Fruit fly (Drosophila melanogaster): ENCODE data around the gene CG4496.
A peak's percentile ranks its signal among the peaks of the same experiment; 100 is the strongest.

Gene CG4496

dm6 chr2L:7200168-7200567, 10.4 kb upstream of the CG4496 start (continued):
- TF ChIP-seq CG3032 (tag; optimal IDR thresholded peaks at IDR 0.05) = no peak
- no peak for TF ChIP-seq Lpt (GFP tag; optimal IDR thresholded peaks at IDR 0.05)
- TF ChIP-seq CG6792 (GFP tag; optimal IDR thresholded peaks at IDR 0.05) = no peak
- TF ChIP-seq CG4318 (GFP tag; optimal IDR thresholded peaks at IDR 0.05) = no peak
- no peak for TF ChIP-seq CG6854 (GFP tag; optimal IDR thresholded peaks at IDR 0.05)
- TF ChIP-seq CG6163 (GFP tag; IDR thresholded peaks at IDR 0.05) = no peak
- no peak for TF ChIP-seq Gug (GFP tag; IDR thresholded peaks at IDR 0.05)

dm6 chr2L:7199635-7200110, 9.9 kb upstream of the CG4496 start:
- TF ChIP-seq Sox15 (GFP tag; optimal IDR thresholded peaks at IDR 0.05) (no peak), Sox102F (GFP tag; optimal IDR thresholded peaks at IDR 0.05) (peak; percentile 42), Hr39 (GFP tag; optimal IDR thresholded peaks at IDR 0.05) (peak; percentile 41), CG10631 (GFP tag; optimal IDR thresholded peaks at IDR 0.05) (peak; percentile 42), CG1621 (tag; optimal IDR thresholded peaks at IDR 0.05) (peak; percentile 36), CG3919 (GFP tag; optimal IDR thresholded peaks at IDR 0.05) (peak; percentile 62), CG6808 (GFP tag; optimal IDR thresholded peaks at IDR 0.05) (peak; percentile 23), CG11294 (GFP tag; IDR thresholded peaks at IDR 0.05) (no peak), CG31627 (GFP tag; optimal IDR thresholded peaks at IDR 0.05) (peak; percentile 43), net (GFP tag; optimal IDR thresholded peaks at IDR 0.05) (peak; percentile 10), vri (GFP tag; optimal IDR thresholded peaks at IDR 0.05) (no peak), Met (GFP tag; optimal IDR thresholded peaks at IDR 0.05) (peak; percentile 63), CG9139 (GFP tag; optimal IDR thresholded peaks at IDR 0.05) (peak; percentile 17), Ets96B (tag; optimal IDR thresholded peaks at IDR 0.05) (peak; percentile 70), eg (GFP tag; IDR thresholded peaks at IDR 0.05) (peak; percentile 83), lz (GFP tag; optimal IDR thresholded peaks at IDR 0.05) (peak; percentile 2), OdsH (GFP tag; optimal IDR thresholded peaks at IDR 0.05) (peak; percentile 51), cyc (GFP tag; optimal IDR thresholded peaks at IDR 0.05) (peak; percentile 60), CG32006 (GFP tag; optimal IDR thresholded peaks at IDR 0.05) (peak; percentile 50), CG8632 (GFP tag; optimal IDR thresholded peaks at IDR 0.05) (peak; percentile 70), pdm3 (GFP tag; optimal IDR thresholded peaks at IDR 0.05) (peak; percentile 28), fkh (GFP tag; optimal IDR thresholded peaks at IDR 0.05) (no peak), CG15336 (GFP tag; IDR thresholded peaks at IDR 0.05) (peak; percentile 80), Smox (GFP tag; optimal IDR thresholded peaks at IDR 0.05) (peak; percentile 41), esn (GFP tag; optimal IDR thresholded peaks at IDR 0.05) (peak; percentile 69), CG11762 (GFP tag; optimal IDR thresholded peaks at IDR 0.05; ENCODE audit: insufficient read depth) (peak; percentile 4), Hr4 (GFP tag; optimal IDR thresholded peaks at IDR 0.05) (peak; percentile 52), Hr38 (GFP tag; optimal IDR thresholded peaks at IDR 0.05) (no peak), Eip78C (GFP tag) (peak; percentile 90), spab (GFP tag; optimal IDR thresholded peaks at IDR 0.05) (peak; percentile 28), CG6854 (GFP tag; optimal IDR thresholded peaks at IDR 0.05) (no peak), CG8319 (GFP tag; optimal IDR thresholded peaks at IDR 0.05) (peak; percentile 24), Eip93F (GFP tag; optimal IDR thresholded peaks at IDR 0.05) (no peak), CG11902 (GFP tag; optimal IDR thresholded peaks at IDR 0.05) (peak; percentile 10), CG4318 (GFP tag; optimal IDR thresholded peaks at IDR 0.05) (no peak), CG6276 (GFP tag; optimal IDR thresholded peaks at IDR 0.05) (peak; percentile 56), CG3032 (tag; optimal IDR thresholded peaks at IDR 0.05) (peak; percentile 52), salr (GFP tag; optimal IDR thresholded peaks at IDR 0.05) (no peak), dsx (GFP tag; optimal IDR thresholded peaks at IDR 0.05; ENCODE audit: poor library complexity, severe bottlenecking) (peak; percentile 50), Blimp-1 (GFP tag; optimal IDR thresholded peaks at IDR 0.05) (peak; percentile 38), CG6792 (GFP tag; optimal IDR thresholded peaks at IDR 0.05) (peak; percentile 51), fd85E (GFP tag; optimal IDR thresholded peaks at IDR 0.05) (no peak), acj6 (GFP tag; optimal IDR thresholded peaks at IDR 0.05) (peak; percentile 49), Sox14 (GFP tag; optimal IDR thresholded peaks at IDR 0.05) (peak; percentile 84), Lpt (GFP tag; optimal IDR thresholded peaks at IDR 0.05) (peak; percentile 49), CG6163 (GFP tag; IDR thresholded peaks at IDR 0.05) (peak; percentile 56), CG8119 (GFP tag; IDR thresholded peaks at IDR 0.05) (peak; percentile 79), svp (GFP tag) (peak; percentile 84)
